Worm (Caenorhabditis elegans): ENCODE measurements around the gene rcan-1.

The rcan-1 gene

ce11 chrIII:5693736-5694135, 9.8 kb upstream of the rcan-1 start, which contains the start of gene B0336.13:
Gene B0336.13, plus strand, starts transcription at chrIII:5694036.
- no peak for TF ChIP-seq nhr-12 (tag; optimal IDR thresholded peaks at IDR 0.05)
- TF ChIP-seq mep-1 (tag; optimal IDR thresholded peaks at IDR 0.05) = no peak
- no peak for TF ChIP-seq unc-130 (tag; optimal IDR thresholded peaks at IDR 0.05)
- no peak for TF ChIP-seq mef-2 (tag; optimal IDR thresholded peaks at IDR 0.05)
- TF ChIP-seq ztf-11 (tag; optimal IDR thresholded peaks at IDR 0.05) = no peak
- no peak for TF ChIP-seq nhr-71 (tag; optimal IDR thresholded peaks at IDR 0.05)
- TF ChIP-seq nhr-77 (tag; optimal IDR thresholded peaks at IDR 0.05) = no peak
- no peak for TF ChIP-seq fkh-8 (tag; optimal IDR thresholded peaks at IDR 0.05)
- no peak for TF ChIP-seq aly-2 (tag; optimal IDR thresholded peaks at IDR 0.05)
- TF ChIP-seq snu-23 (GFP tag; optimal IDR thresholded peaks at IDR 0.05) = no peak
- no peak for TF ChIP-seq efl-1 (optimal IDR thresholded peaks at IDR 0.05)
- TF ChIP-seq efl-1 (GFP tag; optimal IDR thresholded peaks at IDR 0.05 in 1 of 2) = no peak
- TF ChIP-seq C16A3.4 (tag; optimal IDR thresholded peaks at IDR 0.05) = no peak
- no peak for TF ChIP-seq isw-1 (GFP tag; IDR thresholded peaks at IDR 0.05)
- TF ChIP-seq grh-1 (GFP tag; IDR thresholded peaks at IDR 0.05) = no peak
- TF ChIP-seq zip-4 (GFP tag; optimal IDR thresholded peaks at IDR 0.05) = no peak
- TF ChIP-seq nhr-84 (tag; optimal IDR thresholded peaks at IDR 0.05) = no peak
- no peak for TF ChIP-seq zag-1 (tag; optimal IDR thresholded peaks at IDR 0.05)
- TF ChIP-seq nhr-20 (tag; optimal IDR thresholded peaks at IDR 0.05) = no peak

ce11 chrIII:5692690-5693089, 8.8 kb upstream of the rcan-1 start, which contains the start of the genes abi-1 and arle-14:
Gene abi-1, minus strand, starts transcription at chrIII:5692740.
Gene arle-14, plus strand, starts transcription at chrIII:5692906.
- TF ChIP-seq ceh-8 (GFP tag; optimal IDR thresholded peaks at IDR 0.05) = no peak
- peak; percentile 37 for TF ChIP-seq nhr-85 (tag)
- peak; percentile 42 for TF ChIP-seq nhr-71 (tag; optimal IDR thresholded peaks at IDR 0.05)
- TF ChIP-seq unc-86 (tag; optimal IDR thresholded peaks at IDR 0.05) = no peak
- TF ChIP-seq ceh-90 (tag; optimal IDR thresholded peaks at IDR 0.05) = no peak
- TF ChIP-seq sptf-1 (tag; optimal IDR thresholded peaks at IDR 0.05) = no peak
- TF ChIP-seq irx-1 (tag; optimal IDR thresholded peaks at IDR 0.05) = no peak
- TF ChIP-seq mab-9 (GFP tag; IDR thresholded peaks at IDR 0.05) = no peak
- TF ChIP-seq tlp-1 (tag; optimal IDR thresholded peaks at IDR 0.05) = no peak
- TF ChIP-seq fkh-4 (tag; optimal IDR thresholded peaks at IDR 0.05; ENCODE audit: borderline replicate concordance) = no peak
- TF ChIP-seq jun-1 (tag; optimal IDR thresholded peaks at IDR 0.05) = no peak
- TF ChIP-seq ets-5 (GFP tag; IDR thresholded peaks at IDR 0.05) = no peak
- no peak for TF ChIP-seq grh-1 (GFP tag; IDR thresholded peaks at IDR 0.05)
- no peak for TF ChIP-seq ztf-11 (tag; optimal IDR thresholded peaks at IDR 0.05)
- TF ChIP-seq lin-35 (GFP tag; optimal IDR thresholded peaks at IDR 0.05) = peak; percentile 17 to 22
- peak in 2 of 3 experiments; percentile 22 to 32 for TF ChIP-seq dpl-1 (GFP tag; optimal IDR thresholded peaks at IDR 0.05)
- no peak for TF ChIP-seq fos-1 (tag; optimal IDR thresholded peaks at IDR 0.05)
- TF ChIP-seq swsn-7 (tag; optimal IDR thresholded peaks at IDR 0.05) = peak; percentile 29
- TF ChIP-seq efl-1 (optimal IDR thresholded peaks at IDR 0.05) = peak; percentile 8 to 32
- TF ChIP-seq efl-1 (GFP tag; optimal IDR thresholded peaks at IDR 0.05 in 1 of 2) = peak; percentile 3 to 83
- no peak for TF ChIP-seq C04F5.9 (tag; optimal IDR thresholded peaks at IDR 0.05)
- no peak for TF ChIP-seq hpl-2 (GFP tag; optimal IDR thresholded peaks at IDR 0.05)
- TF ChIP-seq C34B4.2 (tag; optimal IDR thresholded peaks at IDR 0.05) = no peak
- no peak for TF ChIP-seq lin-15B (tag; optimal IDR thresholded peaks at IDR 0.05)
- no peak for TF ChIP-seq lir-3 (tag; optimal IDR thresholded peaks at IDR 0.05; ENCODE audit: poor library complexity)
- peak; percentile 18 for TF ChIP-seq mep-1 (tag; optimal IDR thresholded peaks at IDR 0.05)
- no peak for TF ChIP-seq aha-1 (tag; optimal IDR thresholded peaks at IDR 0.05)
- no peak for TF ChIP-seq hlh-4 (tag; optimal IDR thresholded peaks at IDR 0.05)
- TF ChIP-seq pax-3 (tag; optimal IDR thresholded peaks at IDR 0.05) = no peak
- TF ChIP-seq aly-2 (tag; optimal IDR thresholded peaks at IDR 0.05) = no peak
- no peak for TF ChIP-seq lin-39 (tag; optimal IDR thresholded peaks at IDR 0.05)
- no peak for TF ChIP-seq mef-2 (tag; optimal IDR thresholded peaks at IDR 0.05)
- TF ChIP-seq sox-4 (tag; optimal IDR thresholded peaks at IDR 0.05) = no peak
- TF ChIP-seq lin-14 (GFP tag; optimal IDR thresholded peaks at IDR 0.05) = no peak
- no peak for TF ChIP-seq egl-27 (tag; optimal IDR thresholded peaks at IDR 0.05)
- no peak for TF ChIP-seq mdl-1 (tag; optimal IDR thresholded peaks at IDR 0.05)
- no peak for TF ChIP-seq F16B12.6 (tag; optimal IDR thresholded peaks at IDR 0.05)
- TF ChIP-seq lin-13 (GFP tag; optimal IDR thresholded peaks at IDR 0.05) = no peak
- TF ChIP-seq unc-98 (GFP tag; IDR thresholded peaks at IDR 0.05) = no peak
- no peak for TF ChIP-seq alr-1 (tag; optimal IDR thresholded peaks at IDR 0.05; ENCODE audit: borderline replicate concordance)
- TF ChIP-seq nhr-84 (tag; optimal IDR thresholded peaks at IDR 0.05) = no peak
- no peak for TF ChIP-seq fkh-10 (GFP tag; optimal IDR thresholded peaks at IDR 0.05)

Measured in whole organism, L1 larva.